Worm (Caenorhabditis elegans) whole organism, L4 larva: ENCODE measurements around the gene C18B12.4.

Experiments
- jun-1 ChIP-seq: fragments of 150-350 bp; optimal IDR thresholded peaks from 2 replicates; lab custom pipeline; 2014; ENCODE audit warnings: missing biosample characterization, missing genetic modification reagents, missing genetic modification characterization
- nhr-6 ChIP-seq: fragments of 150-350 bp; optimal IDR thresholded peaks from 2 replicates; lab custom pipeline; 2014; ENCODE audit warnings: missing biosample characterization, missing genetic modification characterization
- unc-39 ChIP-seq: sonication (generic microtip); optimal IDR thresholded peaks from 2 replicates; lab custom pipeline; 2017; ENCODE audit warnings: missing biosample characterization, missing genetic modification characterization

DNA sequence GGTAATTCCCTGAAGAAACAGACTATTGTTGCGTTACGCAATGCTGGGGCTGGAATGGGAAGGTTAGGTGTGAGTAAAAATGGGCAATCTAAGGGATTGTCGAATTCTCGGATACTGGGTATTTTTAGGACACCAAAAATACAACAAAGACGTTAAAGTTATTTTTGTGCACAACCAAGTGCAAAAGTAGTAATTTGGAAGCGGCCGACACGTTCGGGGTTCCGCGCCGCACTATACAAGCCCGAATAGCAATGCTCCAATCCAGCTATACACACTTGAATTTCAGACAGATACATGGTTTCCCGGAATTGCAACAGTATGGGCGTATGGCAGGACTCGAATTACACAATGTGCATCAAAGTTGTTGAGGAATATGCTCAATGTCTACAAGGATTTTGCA is 12.4 kb downstream of the C18B12.4 start:
- no peak for TF ChIP-seq nhr-6 (tag; lab: Kevin White, UChicago)
- TF ChIP-seq jun-1 = no peak
- no peak for TF ChIP-seq unc-39 (tag; lab: Kevin White, UChicago)
